Fruit fly (Drosophila melanogaster) whole organism, embryonic: ENCODE data around the gene Pp2A-29B.

Experiments
- ATbp ChIP-seq: fragments of 200-800 bp; sonication (Bioruptor generic); optimal IDR thresholded peaks from 2 replicates; lab custom pipeline; 2017; ENCODE audit warnings: missing biosample characterization, mild to moderate bottlenecking, missing genetic modification characterization, missing genetic modification reagents
- Asciz ChIP-seq: fragments of 200-800 bp; sonication (Bioruptor generic); optimal IDR thresholded peaks from 2 replicates; lab custom pipeline; 2017; ENCODE audit warnings: missing biosample characterization, mild to moderate bottlenecking, missing genetic modification characterization, missing genetic modification reagents
- CG10209 ChIP-seq: fragments of 200-800 bp; sonication (Bioruptor generic); optimal IDR thresholded peaks from 3 replicates; lab custom pipeline; 2017; ENCODE audit warnings: missing biosample characterization, mild to moderate bottlenecking, missing genetic modification characterization, missing genetic modification reagents
- CG10431 ChIP-seq: fragments of 200-800 bp; sonication (Bioruptor generic); optimal IDR thresholded peaks from 3 replicates; lab custom pipeline; 2018; ENCODE audit warnings: missing biosample characterization, mild to moderate bottlenecking, missing genetic modification characterization
- CG11093 ChIP-seq: fragments of 200-800 bp; sonication (Bioruptor generic); IDR thresholded peaks from 3 replicates; pipeline ENCODE4 v1.3.6; 2022; ENCODE audit warnings: missing biosample characterization, missing genetic modification characterization
- CG1233 ChIP-seq: fragments of 200-800 bp; sonication (Bioruptor generic); optimal IDR thresholded peaks from 4 replicates; lab custom pipeline; 2018; ENCODE audit warnings: missing biosample characterization, mild to moderate bottlenecking, missing genetic modification characterization
- CG15011 ChIP-seq: fragments of 200-800 bp; sonication (Bioruptor generic); optimal IDR thresholded peaks from 3 replicates; lab custom pipeline; 2018; ENCODE audit warnings: missing biosample characterization, mild to moderate bottlenecking, missing genetic modification characterization
- CG17361 ChIP-seq: fragments of 200-800 bp; sonication (Bioruptor generic); IDR thresholded peaks from 3 replicates; pipeline ENCODE4 v1.3.6; 2022; ENCODE audit warnings: missing biosample characterization, missing genetic modification characterization
- CG18764 ChIP-seq: fragments of 200-800 bp; sonication (Bioruptor generic); optimal IDR thresholded peaks from 3 replicates; lab custom pipeline; 2016; ENCODE audit warnings: missing biosample characterization, missing genetic modification characterization
- CG2116 ChIP-seq: fragments of 200-800 bp; sonication (Bioruptor generic); optimal IDR thresholded peaks from 3 replicates; lab custom pipeline; 2018; ENCODE audit warnings: missing biosample characterization, mild to moderate bottlenecking, missing genetic modification characterization
- CG2129 ChIP-seq: fragments of 200-800 bp; sonication (Bioruptor generic); IDR thresholded peaks from 2 replicates; pipeline ENCODE4 v1.3.6; 2022; ENCODE audit warnings: missing biosample characterization, missing genetic modification characterization; ENCODE audit not compliant: partially characterized antibody
- CG2199 ChIP-seq: fragments of 200-800 bp; sonication (Bioruptor generic); IDR thresholded peaks from 3 replicates; pipeline ENCODE4 v1.3.6; 2022; ENCODE audit warnings: missing biosample characterization, missing genetic modification characterization
- CG30431 ChIP-seq: fragments of 200-800 bp; sonication (Bioruptor generic); optimal IDR thresholded peaks from 2 replicates; lab custom pipeline; 2017; ENCODE audit warnings: missing biosample characterization, missing genetic modification characterization
- CG8944 ChIP-seq: fragments of 200-800 bp; sonication (Bioruptor generic); optimal IDR thresholded peaks from 3 replicates; lab custom pipeline; 2016; ENCODE audit warnings: missing biosample characterization, missing genetic modification characterization
- CG9215 ChIP-seq: fragments of 200-800 bp; sonication (Bioruptor generic); IDR thresholded peaks from 2 replicates; pipeline ENCODE4 v1.3.6; 2022; ENCODE audit warnings: missing biosample characterization, missing genetic modification characterization
- Camta ChIP-seq: fragments of 200-800 bp; sonication (Bioruptor generic); optimal IDR thresholded peaks from 2 replicates; lab custom pipeline; 2016; ENCODE audit warnings: missing biosample characterization, missing genetic modification characterization
- E2f1 ChIP-seq: fragments of 200-800 bp; sonication (Bioruptor generic); IDR thresholded peaks from 2 replicates; pipeline ENCODE4 v1.3.6; 2022; ENCODE audit warnings: missing biosample characterization, missing genetic modification characterization
- Gsc ChIP-seq: fragments of 200-800 bp; sonication (Bioruptor generic); IDR thresholded peaks from 2 replicates; pipeline ENCODE4 v1.3.6; 2022; ENCODE audit warnings: missing biosample characterization, missing genetic modification characterization
- HmgD ChIP-seq: fragments of 200-800 bp; sonication (Bioruptor generic); optimal IDR thresholded peaks from 3 replicates; lab custom pipeline; 2016; ENCODE audit warnings: missing biosample characterization, missing genetic modification characterization
- Hr39 ChIP-seq: fragments of >200 bp; optimal IDR thresholded peaks from 2 replicates; lab custom pipeline; 2017
- Kr ChIP-seq: fragments of 200-800 bp; sonication (Bioruptor generic); optimal IDR thresholded peaks from 2 replicates; lab custom pipeline; 2017; ENCODE audit warnings: missing biosample characterization, mild to moderate bottlenecking, missing genetic modification characterization
- Lpt ChIP-seq: fragments of >200 bp; optimal IDR thresholded peaks from 2 replicates; lab custom pipeline; 2018; ENCODE audit warnings: missing biosample characterization, missing genetic modification characterization
- MESR4 ChIP-seq: fragments of 200-800 bp; sonication (Bioruptor generic); optimal IDR thresholded peaks from 2 replicates; lab custom pipeline; 2018; ENCODE audit warnings: missing biosample characterization, mild to moderate bottlenecking, missing genetic modification characterization, moderate library complexity
- NFAT ChIP-seq: fragments of 200-800 bp; sonication (Bioruptor generic); IDR thresholded peaks from 2 replicates; pipeline ENCODE4 v1.3.6; 2022; ENCODE audit warnings: missing biosample characterization, missing genetic modification characterization
- NK7.1 ChIP-seq: fragments of 200-800 bp; sonication (Bioruptor generic); optimal IDR thresholded peaks from 3 replicates; lab custom pipeline; 2016; ENCODE audit warnings: missing biosample characterization, missing genetic modification characterization
- Nf-YC ChIP-seq: fragments of 200-800 bp; optimal IDR thresholded peaks from 3 replicates; lab custom pipeline; 2019; ENCODE audit warnings: missing biosample characterization, mild to moderate bottlenecking, missing genetic modification characterization, moderate library complexity
- Oaz ChIP-seq: fragments of 200-800 bp; sonication (Bioruptor generic); IDR thresholded peaks from 2 replicates; pipeline ENCODE4 v1.3.6; 2022; ENCODE audit warnings: missing biosample characterization, missing genetic modification characterization
- Ptx1 ChIP-seq: fragments of 200-800 bp; sonication (Bioruptor generic); IDR thresholded peaks from 2 replicates; pipeline ENCODE4 v1.3.6; 2022; ENCODE audit warnings: missing biosample characterization, missing genetic modification characterization
- Side ChIP-seq: fragments of 200-800 bp; sonication (Bioruptor generic); optimal IDR thresholded peaks from 2 replicates; lab custom pipeline; 2016; ENCODE audit warnings: missing biosample characterization, missing genetic modification characterization
- Sin3A ChIP-seq: fragments of >200 bp; optimal IDR thresholded peaks from 2 replicates; lab custom pipeline; 2018
- ap ChIP-seq: fragments of 200-800 bp; sonication (Bioruptor generic); IDR thresholded peaks from 2 replicates; pipeline ENCODE4 v1.3.6; 2022; ENCODE audit warnings: missing biosample characterization, missing genetic modification characterization
- ato ChIP-seq: fragments of 200-800 bp; sonication (Bioruptor generic); IDR thresholded peaks from 2 replicates; pipeline ENCODE4 v1.3.6; 2022; ENCODE audit warnings: missing biosample characterization, missing genetic modification characterization; ENCODE audit not compliant: partially characterized antibody
- cas ChIP-seq: fragments of 200-800 bp; sonication (Bioruptor generic); IDR thresholded peaks from 2 replicates; pipeline ENCODE4 v1.3.6; 2022; ENCODE audit warnings: missing biosample characterization, missing genetic modification characterization
- crc ChIP-seq: fragments of 200-800 bp; sonication (Bioruptor generic); optimal IDR thresholded peaks from 2 replicates; lab custom pipeline; 2016; ENCODE audit warnings: missing biosample characterization, missing genetic modification characterization
- dati ChIP-seq: fragments of 200-800 bp; sonication (Bioruptor generic); IDR thresholded peaks from 2 replicates; pipeline ENCODE4 v1.3.6; 2022; ENCODE audit warnings: missing biosample characterization, missing genetic modification characterization
- ems ChIP-seq: fragments of 200-800 bp; sonication (Bioruptor generic); optimal IDR thresholded peaks from 3 replicates; lab custom pipeline; 2016; ENCODE audit warnings: missing biosample characterization, missing genetic modification characterization
- fd102C ChIP-seq: fragments of 200-800 bp; sonication (Bioruptor generic); optimal IDR thresholded peaks from 2 replicates; lab custom pipeline; 2018; ENCODE audit warnings: missing biosample characterization, mild to moderate bottlenecking, missing genetic modification characterization, moderate library complexity
- ftz-f1 ChIP-seq: fragments of 200-800 bp; sonication (Bioruptor generic); optimal IDR thresholded peaks from 2 replicates; lab custom pipeline; 2016; ENCODE audit warnings: missing biosample characterization, missing genetic modification characterization
- grn ChIP-seq: fragments of 200-800 bp; sonication (Bioruptor generic); optimal IDR thresholded peaks from 3 replicates; lab custom pipeline; 2017; ENCODE audit warnings: missing biosample characterization, missing genetic modification characterization
- jumu ChIP-seq: fragments of 200-800 bp; sonication (Bioruptor generic); optimal IDR thresholded peaks from 3 replicates; lab custom pipeline; 2016; ENCODE audit warnings: missing biosample characterization, missing genetic modification characterization
- lola ChIP-seq, 3 experiments: fragments of >200 bp in 2 of 3; fragments of 200-800 bp in 1 of 3; sonication (Bioruptor generic) in 1 of 3; optimal IDR thresholded peaks; 2 replicates each; lab custom pipeline; 2017 to 2019; ENCODE audit warnings: missing biosample characterization in 3 of 3, missing genetic modification characterization in 3 of 3, mild to moderate bottlenecking in 1 of 3, moderate library complexity in 1 of 3
- phol ChIP-seq: fragments of 200-800 bp; sonication (Bioruptor generic); optimal IDR thresholded peaks from 3 replicates; lab custom pipeline; 2018; ENCODE audit warnings: missing biosample characterization, mild to moderate bottlenecking, missing genetic modification characterization, moderate library complexity
- run ChIP-seq: fragments of 200-800 bp; sonication (Bioruptor generic); optimal IDR thresholded peaks from 3 replicates; lab custom pipeline; 2018; ENCODE audit warnings: missing biosample characterization, mild to moderate bottlenecking, missing genetic modification characterization
- sd ChIP-seq: fragments of 200-800 bp; sonication (Bioruptor generic); optimal IDR thresholded peaks from 3 replicates; lab custom pipeline; 2018; ENCODE audit warnings: missing biosample characterization, mild to moderate bottlenecking, missing genetic modification characterization, moderate library complexity
- sqz ChIP-seq: fragments of 200-800 bp; sonication (Bioruptor generic); optimal IDR thresholded peaks from 3 replicates; lab custom pipeline; 2018; ENCODE audit warnings: missing biosample characterization, mild to moderate bottlenecking, missing genetic modification characterization
- ssp ChIP-seq: fragments of 200-800 bp; sonication (Bioruptor generic); IDR thresholded peaks from 2 replicates; pipeline ENCODE4 v1.3.6; 2022; ENCODE audit warnings: missing biosample characterization, missing genetic modification characterization
- tgo ChIP-seq: fragments of 200-800 bp; sonication (Bioruptor generic); IDR thresholded peaks from 3 replicates; pipeline ENCODE4 v1.3.6; 2022; ENCODE audit warnings: missing biosample characterization, missing genetic modification characterization
- tio ChIP-seq: fragments of 200-800 bp; sonication (Bioruptor generic); optimal IDR thresholded peaks from 2 replicates; lab custom pipeline; 2017; ENCODE audit warnings: missing biosample characterization, missing genetic modification characterization, inconsistent platforms
- trem ChIP-seq: fragments of 200-800 bp; optimal IDR thresholded peaks from 3 replicates; lab custom pipeline; 2019; ENCODE audit warnings: missing biosample characterization, mild to moderate bottlenecking, missing genetic modification characterization, moderate library complexity
- trh ChIP-seq: fragments of 200-800 bp; sonication (Bioruptor generic); optimal IDR thresholded peaks from 2 replicates; lab custom pipeline; 2016; ENCODE audit warnings: missing biosample characterization, missing genetic modification characterization
- tup ChIP-seq: fragments of 200-800 bp; sonication (Bioruptor generic); optimal IDR thresholded peaks from 2 replicates; lab custom pipeline; 2016; ENCODE audit warnings: missing biosample characterization, mild to moderate bottlenecking, missing genetic modification characterization, moderate library complexity
- yki ChIP-seq: fragments of >200 bp; optimal IDR thresholded peaks from 3 replicates; lab custom pipeline; 2018
- zfh1 ChIP-seq: fragments of 200-800 bp; sonication (Bioruptor generic); IDR thresholded peaks from 3 replicates; pipeline ENCODE4 v1.3.6; 2022; ENCODE audit warnings: missing biosample characterization, missing genetic modification characterization

Gene Pp2A-29B

DNA sequence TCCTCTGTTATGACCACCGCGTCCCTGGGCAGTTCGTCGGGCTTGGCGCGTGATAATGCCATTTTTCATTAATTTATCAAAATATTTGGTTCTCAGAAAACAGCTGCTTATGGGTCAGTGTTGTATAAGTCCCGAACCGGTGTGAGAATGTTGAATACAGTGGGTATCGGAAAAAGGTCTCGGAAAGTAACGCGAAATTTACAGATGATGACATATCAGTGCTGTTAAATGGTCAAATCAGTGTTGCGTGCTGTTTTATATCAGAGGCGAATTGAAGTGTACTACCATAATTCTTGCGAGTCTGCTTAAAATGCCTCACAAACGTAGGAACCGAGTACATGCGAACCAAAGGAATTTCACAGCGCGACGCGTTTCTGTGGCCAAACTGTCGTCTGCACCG, 16.8 kb downstream of the Pp2A-29B start, which contains the start of the genes CG13392 and Rcd4 (continued):
- peak; percentile 63 for TF ChIP-seq HmgD (GFP tag; lab: Kevin White, UChicago)
- TF ChIP-seq trh (GFP tag; lab: Kevin White, UChicago), result no peak
- peak; percentile 78 for TF ChIP-seq MESR4 (GFP tag; lab: Kevin White, UChicago)
- peak; percentile 67 for TF ChIP-seq ems (GFP tag; lab: Kevin White, UChicago)
- TF ChIP-seq Oaz (GFP tag; lab: Robert Waterston, UW), result no peak
- TF ChIP-seq grn, result no peak
- TF ChIP-seq NK7.1 (GFP tag; lab: Kevin White, UChicago), result peak; percentile 23
- TF ChIP-seq CG15011 (GFP tag; lab: Kevin White, UChicago), result no peak
- peak; percentile 97 for TF ChIP-seq CG2116 (GFP tag; lab: Kevin White, UChicago)
- peak; percentile 62 for TF ChIP-seq Ptx1 (GFP tag; lab: Robert Waterston, UW)
- peak; percentile 75; the same call in 2 of the 3 replicates for TF ChIP-seq zfh1 (GFP tag; lab: Robert Waterston, UW)
- TF ChIP-seq ATbp (GFP tag; lab: Kevin White, UChicago), result no peak
- TF ChIP-seq cas (GFP tag; lab: Robert Waterston, UW), result no peak
- peak; percentile 28; the same call in 1 of the 3 replicates for TF ChIP-seq CG17361 (GFP tag; lab: Robert Waterston, UW)
- peak; percentile 65 for TF ChIP-seq trem (tag; lab: Kevin White, UChicago)
- no peak for TF ChIP-seq Kr (GFP tag; lab: Kevin White, UChicago)
- TF ChIP-seq CG2129, result no peak
- no peak for TF ChIP-seq CG2199 (GFP tag; lab: Robert Waterston, UW)
- TF ChIP-seq tup (GFP tag; lab: Kevin White, UChicago), result peak; percentile 76
- TF ChIP-seq tgo, result 0 out of 3 replicates have a peak, but pooled peaks have one; percentile 20
- TF ChIP-seq tio, result no peak
- no peak for TF ChIP-seq CG30431
- TF ChIP-seq ftz-f1, result peak; percentile 23
- peak; percentile 57 for TF ChIP-seq CG10209 (GFP tag; lab: Kevin White, UChicago)
- TF ChIP-seq CG18764, result peak; percentile 70
- peak; percentile 19 for TF ChIP-seq CG1233 (GFP tag; lab: Kevin White, UChicago)
- TF ChIP-seq Lpt (GFP tag; lab: Kevin White, UChicago), result no peak
- peak; percentile 40 for TF ChIP-seq CG10431 (GFP tag; lab: Kevin White, UChicago)
- peak in 1 of 3 experiments; percentile 6 for TF ChIP-seq lola (GFP tag; optimal IDR thresholded peaks at IDR 0.05; lab: Kevin White, UChicago)
- TF ChIP-seq jumu (GFP tag; lab: Kevin White, UChicago), result peak; percentile 73
- TF ChIP-seq fd102C, result no peak
- TF ChIP-seq phol, result peak; percentile 7
- TF ChIP-seq ato (GFP tag; lab: Robert Waterston, UW), result peak; percentile 61; the same call in 1 of the 2 replicates
- TF ChIP-seq Asciz (GFP tag; lab: Kevin White, UChicago), result no peak
- peak; percentile 33; the same call in 1 of the 2 replicates for TF ChIP-seq E2f1 (GFP tag; lab: Robert Waterston, UW)
- no peak for TF ChIP-seq sqz (GFP tag; lab: Kevin White, UChicago)
- TF ChIP-seq Hr39 (lab: Kevin White, UChicago), result no peak
- no peak for TF ChIP-seq Gsc (GFP tag; lab: Robert Waterston, UW)
- peak; percentile 32; the same call in 1 of the 2 replicates for TF ChIP-seq ssp (GFP tag; lab: Robert Waterston, UW)
- peak; percentile 80 for TF ChIP-seq Side (GFP tag; lab: Kevin White, UChicago)
- peak; percentile 17 for TF ChIP-seq Nf-YC (tag; lab: Kevin White, UChicago)
- no peak for TF ChIP-seq yki (lab: Kevin White, UChicago)
- TF ChIP-seq CG8944 (GFP tag; lab: Kevin White, UChicago), result peak; percentile 56
- peak; percentile 1 for TF ChIP-seq run (tag; lab: Kevin White, UChicago)
- no peak for TF ChIP-seq CG11093 (GFP tag; lab: Robert Waterston, UW)
- TF ChIP-seq Camta (GFP tag; lab: Kevin White, UChicago), result peak; percentile 59
- TF ChIP-seq crc (GFP tag; lab: Kevin White, UChicago), result peak; percentile 69
- no peak for TF ChIP-seq dati (GFP tag; lab: Robert Waterston, UW)
- peak; percentile 32 for TF ChIP-seq Sin3A
- peak; percentile 44; the same call in 1 of the 2 replicates for TF ChIP-seq CG9215 (GFP tag; lab: Robert Waterston, UW)
- TF ChIP-seq NFAT (GFP tag; lab: Robert Waterston, UW), result peak; percentile 82
- peak; percentile 77 for TF ChIP-seq sd (tag; lab: Kevin White, UChicago)
- TF ChIP-seq ap, result no peak
